Fruit fly (Drosophila melanogaster) whole organism, embryonic: ENCODE data around the gene CG13359.
A peak's percentile ranks its signal among the peaks of the same experiment; 100 is the strongest.

Source experiments
- C15 ChIP-seq: fragments of 200-800 bp; sonication (Bioruptor generic); IDR thresholded peaks from 3 replicates; pipeline ENCODE4 v1.3.6; 2022; ENCODE audit warnings: missing biosample characterization, missing genetic modification characterization
- CG10321 ChIP-seq: fragments of 200-800 bp; sonication (Bioruptor generic); IDR thresholded peaks from 2 replicates; pipeline ENCODE4 v1.3.6; 2022; ENCODE audit warnings: missing biosample characterization, missing genetic modification characterization
- CG10431 ChIP-seq: fragments of 200-800 bp; sonication (Bioruptor generic); optimal IDR thresholded peaks from 3 replicates; lab custom pipeline; 2018; ENCODE audit warnings: missing biosample characterization, mild to moderate bottlenecking, missing genetic modification characterization
- CG10462 ChIP-seq: fragments of 200-800 bp; sonication (Bioruptor generic); optimal IDR thresholded peaks from 2 replicates; lab custom pipeline; 2016; ENCODE audit warnings: missing biosample characterization, missing genetic modification characterization
- CG10654 ChIP-seq: fragments of 200-800 bp; sonication (Bioruptor generic); optimal IDR thresholded peaks from 2 replicates; lab custom pipeline; 2016; ENCODE audit warnings: missing biosample characterization, missing genetic modification characterization
- CG11093 ChIP-seq: fragments of 200-800 bp; sonication (Bioruptor generic); IDR thresholded peaks from 3 replicates; pipeline ENCODE4 v1.3.6; 2022; ENCODE audit warnings: missing biosample characterization, missing genetic modification characterization
- CG11247 ChIP-seq: fragments of 200-800 bp; sonication (Bioruptor generic); IDR thresholded peaks from 2 replicates; pipeline ENCODE4 v1.3.6; 2022; ENCODE audit warnings: missing biosample characterization, missing genetic modification characterization
- CG11398 ChIP-seq: fragments of 200-800 bp; sonication (Bioruptor generic); optimal IDR thresholded peaks from 2 replicates; lab custom pipeline; 2016; ENCODE audit warnings: missing biosample characterization, missing genetic modification characterization
- CG12391 ChIP-seq: fragments of 200-800 bp; sonication (Bioruptor generic); optimal IDR thresholded peaks from 3 replicates; lab custom pipeline; 2018; ENCODE audit warnings: missing biosample characterization, mild to moderate bottlenecking, missing genetic modification characterization, moderate library complexity
- CG12769 ChIP-seq: fragments of 200-800 bp; sonication (Bioruptor generic); optimal IDR thresholded peaks from 2 replicates; lab custom pipeline; 2019; ENCODE audit warnings: missing biosample characterization, mild to moderate bottlenecking, missing genetic modification characterization, moderate library complexity
- CG15514 ChIP-seq: fragments of 200-800 bp; sonication (Bioruptor generic); optimal IDR thresholded peaks from 3 replicates; lab custom pipeline; 2017; ENCODE audit warnings: missing biosample characterization, missing genetic modification characterization, mild to moderate bottlenecking, moderate library complexity, missing genetic modification reagents
- CG17186 ChIP-seq: fragments of 200-800 bp; sonication (Bioruptor generic); optimal IDR thresholded peaks from 3 replicates; lab custom pipeline; 2017; ENCODE audit warnings: missing biosample characterization, missing genetic modification reagents, missing genetic modification characterization
- CG2875 ChIP-seq: fragments of 200-800 bp; sonication (Bioruptor generic); optimal IDR thresholded peaks from 2 replicates; lab custom pipeline; 2017; ENCODE audit warnings: missing biosample characterization, mild to moderate bottlenecking, missing genetic modification characterization, missing genetic modification reagents
- CG2889 ChIP-seq: fragments of 200-800 bp; sonication (Bioruptor generic); IDR thresholded peaks from 3 replicates; pipeline ENCODE4 v1.3.6; 2022; ENCODE audit warnings: missing biosample characterization, missing genetic modification characterization
- CG30403 ChIP-seq: fragments of 200-800 bp; sonication (Bioruptor generic); optimal IDR thresholded peaks from 3 replicates; lab custom pipeline; 2016; ENCODE audit warnings: missing biosample characterization, missing genetic modification characterization
- CG30431 ChIP-seq: fragments of 200-800 bp; sonication (Bioruptor generic); optimal IDR thresholded peaks from 2 replicates; lab custom pipeline; 2017; ENCODE audit warnings: missing biosample characterization, missing genetic modification characterization
- CG3847 ChIP-seq: fragments of 200-800 bp; sonication (Bioruptor generic); IDR thresholded peaks from 2 replicates; pipeline ENCODE4 v1.3.6; 2022; ENCODE audit warnings: missing biosample characterization, missing genetic modification characterization
- CG42726 ChIP-seq: fragments of 200-800 bp; sonication (Bioruptor generic); IDR thresholded peaks from 2 replicates; pipeline ENCODE4 v1.3.6; 2022; ENCODE audit warnings: missing biosample characterization, missing genetic modification characterization; ENCODE audit not compliant: partially characterized antibody
- CG4282 ChIP-seq: fragments of 200-800 bp; sonication (Bioruptor generic); optimal IDR thresholded peaks from 2 replicates; lab custom pipeline; 2016; ENCODE audit warnings: missing biosample characterization, missing genetic modification characterization
- CG43689 ChIP-seq: fragments of 200-800 bp; sonication (Bioruptor generic); IDR thresholded peaks from 2 replicates; pipeline ENCODE4 v1.3.6; 2022; ENCODE audit warnings: missing biosample characterization, missing genetic modification characterization
- CG8388 ChIP-seq: fragments of 200-800 bp; sonication (Bioruptor generic); optimal IDR thresholded peaks from 2 replicates; lab custom pipeline; 2019; ENCODE audit warnings: missing biosample characterization, mild to moderate bottlenecking, missing genetic modification characterization, moderate library complexity
- CG9797 ChIP-seq: fragments of 200-800 bp; sonication (Bioruptor generic); optimal IDR thresholded peaks from 3 replicates; lab custom pipeline; 2018; ENCODE audit warnings: missing biosample characterization, mild to moderate bottlenecking, missing genetic modification characterization
- CTCF ChIP-seq: fragments of 200-800 bp; sonication (Bioruptor generic); optimal IDR thresholded peaks from 2 replicates; lab custom pipeline; 2017; ENCODE audit warnings: missing biosample characterization, mild to moderate bottlenecking, missing genetic modification characterization, moderate library complexity
- E2f1 ChIP-seq: fragments of 200-800 bp; sonication (Bioruptor generic); IDR thresholded peaks from 2 replicates; pipeline ENCODE4 v1.3.6; 2022; ENCODE audit warnings: missing biosample characterization, missing genetic modification characterization
- Fer1 ChIP-seq: fragments of 200-800 bp; sonication (Bioruptor generic); optimal IDR thresholded peaks from 2 replicates; lab custom pipeline; 2017; ENCODE audit warnings: missing biosample characterization, mild to moderate bottlenecking, missing genetic modification characterization
- Fer2 ChIP-seq: fragments of 200-800 bp; sonication (Bioruptor generic); optimal IDR thresholded peaks from 2 replicates; lab custom pipeline; 2018; ENCODE audit warnings: missing biosample characterization, mild to moderate bottlenecking, missing genetic modification characterization, moderate library complexity
- H15 ChIP-seq: fragments of 200-800 bp; sonication (Bioruptor generic); IDR thresholded peaks from 3 replicates; pipeline ENCODE4 v1.3.6; 2022; ENCODE audit warnings: missing biosample characterization, missing genetic modification characterization
- HHEX ChIP-seq: fragments of 200-800 bp; sonication (Bioruptor generic); optimal IDR thresholded peaks from 3 replicates; lab custom pipeline; 2017; ENCODE audit warnings: missing biosample characterization, mild to moderate bottlenecking, missing genetic modification characterization, missing genetic modification reagents
- Sin3A ChIP-seq: fragments of >200 bp; optimal IDR thresholded peaks from 2 replicates; lab custom pipeline; 2018
- Stat92E ChIP-seq, 3 experiments: fragments of >200 bp in 2 of 3; fragments of 200-800 bp in 1 of 3; sonication (Bioruptor generic) in 1 of 3; optimal IDR thresholded peaks; 2 replicates each; lab custom pipeline; 2017 to 2019; ENCODE audit warnings: missing biosample characterization in 3 of 3, missing genetic modification characterization in 3 of 3, mild to moderate bottlenecking in 1 of 3, moderate library complexity in 1 of 3
- Usf ChIP-seq: fragments of 200-800 bp; sonication (Bioruptor generic); optimal IDR thresholded peaks from 2 replicates; lab custom pipeline; 2017; ENCODE audit warnings: missing genotype, missing biosample characterization, missing genetic modification characterization
- al ChIP-seq: fragments of 200-800 bp; sonication (Bioruptor generic); IDR thresholded peaks from 2 replicates; pipeline ENCODE4 v1.3.6; 2022; ENCODE audit warnings: missing biosample characterization, missing genetic modification characterization
- bcd ChIP-seq: fragments of 200-800 bp; sonication (Bioruptor generic); optimal IDR thresholded peaks from 2 replicates; lab custom pipeline; 2017; ENCODE audit warnings: missing biosample characterization, mild to moderate bottlenecking, missing genetic modification characterization
- btn ChIP-seq: fragments of 200-800 bp; sonication (Bioruptor generic); optimal IDR thresholded peaks from 2 replicates; lab custom pipeline; 2016; ENCODE audit warnings: missing biosample characterization, missing genetic modification characterization
- cato ChIP-seq: fragments of 200-800 bp; sonication (Bioruptor generic); optimal IDR thresholded peaks from 2 replicates; lab custom pipeline; 2016; ENCODE audit warnings: missing biosample characterization, missing genetic modification characterization, borderline replicate concordance
- chinmo ChIP-seq: fragments of 200-800 bp; sonication (Bioruptor generic); IDR thresholded peaks from 4 replicates; pipeline ENCODE4 v1.3.6; 2022; ENCODE audit warnings: missing biosample characterization, missing genetic modification characterization; ENCODE audit not compliant: partially characterized antibody
- gcm ChIP-seq: fragments of 200-800 bp; sonication (Bioruptor generic); optimal IDR thresholded peaks from 2 replicates; lab custom pipeline; 2019; ENCODE audit warnings: missing biosample characterization, mild to moderate bottlenecking, missing genetic modification characterization, moderate library complexity
- lab ChIP-seq: fragments of 200-800 bp; sonication (Bioruptor generic); optimal IDR thresholded peaks from 3 replicates; lab custom pipeline; 2017; ENCODE audit warnings: missing biosample characterization, missing genetic modification characterization, mild to moderate bottlenecking, moderate library complexity, missing genetic modification reagents
- lola ChIP-seq, 3 experiments: fragments of >200 bp in 2 of 3; fragments of 200-800 bp in 1 of 3; sonication (Bioruptor generic) in 1 of 3; optimal IDR thresholded peaks; 2 replicates each; lab custom pipeline; 2017 to 2019; ENCODE audit warnings: missing biosample characterization in 3 of 3, missing genetic modification characterization in 3 of 3, mild to moderate bottlenecking in 1 of 3, moderate library complexity in 1 of 3
- nau ChIP-seq: fragments of 200-800 bp; sonication (Bioruptor generic); optimal IDR thresholded peaks from 3 replicates; lab custom pipeline; 2017; ENCODE audit warnings: missing biosample characterization, mild to moderate bottlenecking, missing genetic modification characterization, missing genetic modification reagents
- prd ChIP-seq, 3 experiments: fragments of >200 bp in 2 of 3; fragments of 200-800 bp in 1 of 3; sonication (Bioruptor generic) in 1 of 3; optimal IDR thresholded peaks in 2 of 3; IDR thresholded peaks in 1 of 3; 2 replicates in 2 of 3; 3 replicates in 1 of 3; pipeline versions ENCODE4 v1.3.6 to Lab custom; 2017 to 2022; ENCODE audit warnings: missing biosample characterization in 1 of 3, missing genetic modification characterization in 1 of 3
- salm ChIP-seq: fragments of 200-800 bp; sonication (Bioruptor generic); optimal IDR thresholded peaks from 2 replicates; lab custom pipeline; 2018; ENCODE audit warnings: missing biosample characterization, mild to moderate bottlenecking, missing genetic modification characterization
- sens ChIP-seq: fragments of 200-800 bp; sonication (Bioruptor generic); peaks from one replicate; lab custom pipeline; 2016; ENCODE audit warnings: missing biosample characterization, missing genetic modification characterization
- sisA ChIP-seq: fragments of 200-800 bp; sonication (Bioruptor generic); IDR thresholded peaks from 2 replicates; pipeline ENCODE4 v1.3.6; 2022; ENCODE audit warnings: missing biosample characterization, missing genetic modification characterization
- slbo ChIP-seq: fragments of 200-800 bp; sonication (Bioruptor generic); IDR thresholded peaks from 2 replicates; pipeline ENCODE4 v1.3.6; 2022; ENCODE audit warnings: missing biosample characterization, missing genetic modification characterization
- so ChIP-seq: fragments of 200-800 bp; sonication (Bioruptor generic); IDR thresholded peaks from 3 replicates; pipeline ENCODE4 v1.3.6; 2022; ENCODE audit warnings: missing biosample characterization, missing genetic modification characterization
- stc ChIP-seq: fragments of 200-800 bp; sonication (Bioruptor generic); IDR thresholded peaks from 2 replicates; pipeline ENCODE4 v1.3.6; 2022; ENCODE audit warnings: missing biosample characterization, missing genetic modification characterization
- tll ChIP-seq, 2 experiments: fragments of 200-800 bp in 1 of 2; fragments of >200 bp in 1 of 2; sonication (Bioruptor generic) in 1 of 2; optimal IDR thresholded peaks; 2 replicates each; lab custom pipeline; 2017 to 2019; ENCODE audit warnings: missing biosample characterization in 2 of 2, missing genetic modification characterization in 2 of 2, mild to moderate bottlenecking in 1 of 2, moderate library complexity in 1 of 2
- toy ChIP-seq: fragments of 200-800 bp; sonication (Bioruptor generic); IDR thresholded peaks from 2 replicates; pipeline ENCODE4 v1.3.6; 2022; ENCODE audit warnings: missing biosample characterization, missing genetic modification characterization
- zen ChIP-seq: fragments of 200-800 bp; sonication (Bioruptor generic); optimal IDR thresholded peaks from 3 replicates; lab custom pipeline; 2018; ENCODE audit warnings: missing biosample characterization, mild to moderate bottlenecking, missing genetic modification characterization, moderate library complexity

CG13359 gene

DNA sequence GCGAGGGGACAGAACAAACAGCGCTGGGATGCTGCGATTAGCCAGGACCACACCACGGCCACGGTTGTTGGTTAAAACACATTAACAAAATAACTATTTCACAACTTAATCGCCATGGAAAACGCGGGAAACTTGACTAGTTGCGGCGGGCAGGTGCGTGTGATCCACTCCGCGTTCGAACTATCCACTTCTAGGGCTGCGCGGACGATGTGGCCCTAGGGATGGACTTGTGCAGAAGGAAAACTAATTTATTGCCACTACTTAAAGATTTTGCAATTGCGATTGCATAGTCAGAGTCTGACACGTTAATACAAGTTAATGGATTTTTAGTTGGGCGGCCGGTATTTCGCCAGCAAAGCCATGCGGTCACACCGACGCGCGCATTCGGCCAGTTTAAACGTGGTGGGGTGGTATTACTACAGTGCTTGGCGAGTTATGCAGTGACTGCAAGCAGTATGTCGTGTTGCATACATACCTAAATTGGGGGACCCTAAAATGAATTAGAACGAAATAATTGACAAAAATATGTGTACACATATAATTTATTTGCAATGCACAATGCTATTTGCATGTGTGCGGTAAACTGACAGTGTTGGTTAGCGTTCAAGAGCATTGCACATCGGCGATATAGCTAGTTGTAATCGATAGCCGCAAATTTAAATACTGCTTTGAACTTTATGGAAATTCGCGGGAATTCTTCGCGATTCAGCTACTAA, 2.0 kb downstream of the CG13359 start, which contains the start of gene Rbf (continued):
- TF ChIP-seq nau (GFP tag; lab: Kevin White, UChicago) (no peak), CG10462 (GFP tag; lab: Kevin White, UChicago) (no peak), sisA (GFP tag; lab: Robert Waterston, UW) (no peak), CG11398 (GFP tag; lab: Kevin White, UChicago) (no peak), CG12391 (tag; lab: Kevin White, UChicago) (no peak), Usf (no peak), salm (tag; lab: Kevin White, UChicago) (no peak), H15 (no peak), Fer1 (GFP tag; lab: Kevin White, UChicago) (no peak), CG42726 (GFP tag; lab: Robert Waterston, UW) (peak; percentile 28; the same call in 1 of the 2 replicates), CG9797 (GFP tag; lab: Kevin White, UChicago) (peak; percentile 81), CG30431 (no peak), CG15514 (GFP tag; lab: Kevin White, UChicago) (peak; percentile 33), CG43689 (no peak), slbo (no peak), CG11093 (GFP tag; lab: Robert Waterston, UW) (no peak), prd (optimal IDR thresholded peaks at IDR 0.05; lab: Kevin White, UChicago) (no peak), prd (GFP tag; IDR thresholded peaks at IDR 0.05; lab: Robert Waterston, UW) (no peak), stc (GFP tag; lab: Robert Waterston, UW) (no peak), Sin3A (lab: Kevin White, UChicago) (peak; percentile 95), CG30403 (GFP tag; lab: Kevin White, UChicago) (peak; percentile 1), HHEX (GFP tag; lab: Kevin White, UChicago) (no peak), CG2875 (GFP tag; lab: Kevin White, UChicago) (no peak), lola (GFP tag; optimal IDR thresholded peaks at IDR 0.05; lab: Kevin White, UChicago) (no peak), sens (GFP tag; lab: Kevin White, UChicago) (peak; percentile 75), CG12769 (no peak), E2f1 (GFP tag; lab: Robert Waterston, UW) (0 out of 2 replicates have a peak, but pooled peaks have one; percentile 6), CTCF (no peak), so (GFP tag; lab: Robert Waterston, UW) (no peak), btn (no peak), CG3847 (peak; percentile 68), zen (tag; lab: Kevin White, UChicago) (peak; percentile 3), tll (GFP tag; optimal IDR thresholded peaks at IDR 0.05; lab: Kevin White, UChicago) (no peak), Fer2 (tag; lab: Kevin White, UChicago) (no peak), CG4282 (no peak), cato (GFP tag; lab: Kevin White, UChicago) (no peak), chinmo (GFP tag; lab: Robert Waterston, UW) (no peak), bcd (no peak), CG10321 (GFP tag; lab: Robert Waterston, UW) (no peak), CG10654 (no peak), CG11247 (GFP tag; lab: Robert Waterston, UW) (no peak), C15 (GFP tag; lab: Robert Waterston, UW) (no peak), toy (GFP tag; lab: Robert Waterston, UW) (no peak), CG10431 (no peak), CG2889 (GFP tag; lab: Robert Waterston, UW) (no peak), CG8388 (GFP tag; lab: Kevin White, UChicago) (no peak), Stat92E (GFP tag; optimal IDR thresholded peaks at IDR 0.05; lab: Kevin White, UChicago) (peak in 1 of 3 experiments; percentile 16), gcm (GFP tag; lab: Kevin White, UChicago) (no peak), al (no peak), lab (no peak), CG17186 (GFP tag; lab: Kevin White, UChicago) (peak; percentile 65)
